Fruit fly (Drosophila melanogaster) whole organism, embryonic: ENCODE data around the gene CG9254.

Source experiments
- BEAF-32 ChIP-seq: fragments of 200-800 bp; sonication (Bioruptor generic); optimal IDR thresholded peaks from 3 replicates; lab custom pipeline; 2017; ENCODE audit warnings: missing biosample characterization, missing genetic modification characterization, mild to moderate bottlenecking, moderate library complexity, missing genetic modification reagents
- CG10543 ChIP-seq: fragments of 200-800 bp; sonication (Bioruptor generic); optimal IDR thresholded peaks from 3 replicates; lab custom pipeline; 2017; ENCODE audit warnings: missing biosample characterization, mild to moderate bottlenecking, missing genetic modification characterization, moderate library complexity
- CG11560 ChIP-seq: fragments of 200-800 bp; sonication (Bioruptor generic); IDR thresholded peaks from 3 replicates; pipeline ENCODE4 v1.3.6; 2022; ENCODE audit warnings: missing biosample characterization, missing genetic modification characterization
- CG12236 ChIP-seq: fragments of 200-800 bp; sonication (Bioruptor generic); optimal IDR thresholded peaks from 2 replicates; lab custom pipeline; 2016; ENCODE audit warnings: missing biosample characterization, missing genetic modification characterization
- CG1233 ChIP-seq: fragments of 200-800 bp; sonication (Bioruptor generic); optimal IDR thresholded peaks from 4 replicates; lab custom pipeline; 2018; ENCODE audit warnings: missing biosample characterization, mild to moderate bottlenecking, missing genetic modification characterization
- CG13287 ChIP-seq: fragments of 200-800 bp; sonication (Bioruptor generic); IDR thresholded peaks from 2 replicates; pipeline ENCODE4 v1.3.6; 2022; ENCODE audit warnings: missing biosample characterization, missing genetic modification characterization; ENCODE audit not compliant: partially characterized antibody
- CG13775 ChIP-seq: fragments of 200-800 bp; sonication (Bioruptor generic); optimal IDR thresholded peaks from 3 replicates; lab custom pipeline; 2017; ENCODE audit warnings: missing biosample characterization, mild to moderate bottlenecking, missing genetic modification characterization
- CG1529 ChIP-seq: fragments of 200-800 bp; sonication (Bioruptor generic); optimal IDR thresholded peaks from 3 replicates; lab custom pipeline; 2018; ENCODE audit warnings: missing biosample characterization, missing genetic modification characterization
- CG15479 ChIP-seq: fragments of 200-800 bp; sonication (Bioruptor generic); optimal IDR thresholded peaks from 3 replicates; lab custom pipeline; 2019; ENCODE audit warnings: missing biosample characterization, mild to moderate bottlenecking, missing genetic modification characterization, moderate library complexity
- CG17568 ChIP-seq: fragments of 200-800 bp; sonication (Bioruptor generic); optimal IDR thresholded peaks from 2 replicates; lab custom pipeline; 2018; ENCODE audit warnings: missing biosample characterization, mild to moderate bottlenecking, missing genetic modification characterization, moderate library complexity
- CG17912 ChIP-seq: fragments of 200-800 bp; sonication (Bioruptor generic); optimal IDR thresholded peaks from 2 replicates; lab custom pipeline; 2018; ENCODE audit warnings: missing biosample characterization, mild to moderate bottlenecking, missing genetic modification characterization
- CG2120 ChIP-seq: fragments of 200-800 bp; sonication (Bioruptor generic); optimal IDR thresholded peaks from 3 replicates; lab custom pipeline; 2016; ENCODE audit warnings: missing biosample characterization, missing genetic modification characterization
- CG31224 ChIP-seq: fragments of 200-800 bp; sonication (Bioruptor generic); IDR thresholded peaks from 2 replicates; pipeline ENCODE4 v1.3.6; 2022; ENCODE audit warnings: missing biosample characterization, missing genetic modification characterization
- CG4424 ChIP-seq: fragments of 200-800 bp; sonication (Bioruptor generic); optimal IDR thresholded peaks from 3 replicates; lab custom pipeline; 2016; ENCODE audit warnings: missing biosample characterization, missing genetic modification characterization
- CG4707 ChIP-seq: fragments of 200-800 bp; sonication (Bioruptor generic); optimal IDR thresholded peaks from 2 replicates; lab custom pipeline; 2018; ENCODE audit warnings: missing biosample characterization, mild to moderate bottlenecking, missing genetic modification characterization, moderate library complexity
- CG4730 ChIP-seq: fragments of 200-800 bp; sonication (Bioruptor generic); IDR thresholded peaks from 2 replicates; pipeline ENCODE4 v1.3.6; 2022; ENCODE audit warnings: missing biosample characterization, missing genetic modification characterization
- CG6654 ChIP-seq: fragments of 200-800 bp; sonication (Bioruptor generic); optimal IDR thresholded peaks from 2 replicates; lab custom pipeline; 2017; ENCODE audit warnings: missing biosample characterization, mild to moderate bottlenecking, missing genetic modification characterization
- CG6854 ChIP-seq: fragments of 200-800 bp; sonication (Bioruptor generic); optimal IDR thresholded peaks from 3 replicates; lab custom pipeline; 2017; ENCODE audit warnings: missing biosample characterization, mild to moderate bottlenecking, missing genetic modification characterization
- CG7745 ChIP-seq: fragments of 200-800 bp; sonication (Bioruptor generic); optimal IDR thresholded peaks from 2 replicates; lab custom pipeline; 2018; ENCODE audit warnings: missing biosample characterization, mild to moderate bottlenecking, missing genetic modification characterization, moderate library complexity
- CG9817 ChIP-seq: fragments of 200-800 bp; sonication (Bioruptor generic); optimal IDR thresholded peaks from 2 replicates; lab custom pipeline; 2018; ENCODE audit warnings: missing biosample characterization, mild to moderate bottlenecking, missing genetic modification characterization, moderate library complexity
- Deaf1 ChIP-seq: fragments of 200-800 bp; optimal IDR thresholded peaks from 3 replicates; lab custom pipeline; 2019; ENCODE audit warnings: missing biosample characterization, mild to moderate bottlenecking, missing genetic modification characterization, moderate library complexity
- E2f1 ChIP-seq: fragments of 200-800 bp; sonication (Bioruptor generic); IDR thresholded peaks from 2 replicates; pipeline ENCODE4 v1.3.6; 2022; ENCODE audit warnings: missing biosample characterization, missing genetic modification characterization
- Hsf ChIP-seq: fragments of 200-800 bp; sonication (Bioruptor generic); optimal IDR thresholded peaks from 3 replicates; lab custom pipeline; 2016; ENCODE audit warnings: missing biosample characterization, missing genetic modification characterization
- Lim3 ChIP-seq: fragments of 200-800 bp; sonication (Bioruptor generic); IDR thresholded peaks from 2 replicates; pipeline ENCODE4 v1.3.6; 2022; ENCODE audit warnings: missing biosample characterization, missing genetic modification characterization
- Mes4 ChIP-seq: fragments of 200-800 bp; sonication (Bioruptor generic); optimal IDR thresholded peaks from 2 replicates; lab custom pipeline; 2016; ENCODE audit warnings: missing biosample characterization, missing genetic modification characterization
- NC2α ChIP-seq: fragments of 200-800 bp; sonication (Bioruptor generic); optimal IDR thresholded peaks from 2 replicates; lab custom pipeline; 2016; ENCODE audit warnings: missing biosample characterization, missing genetic modification characterization
- Nf-YB ChIP-seq: fragments of 200-800 bp; sonication (Bioruptor generic); optimal IDR thresholded peaks from 3 replicates; lab custom pipeline; 2019; ENCODE audit warnings: missing biosample characterization, mild to moderate bottlenecking, missing genetic modification characterization, moderate library complexity
- Ptx1 ChIP-seq: fragments of 200-800 bp; sonication (Bioruptor generic); IDR thresholded peaks from 2 replicates; pipeline ENCODE4 v1.3.6; 2022; ENCODE audit warnings: missing biosample characterization, missing genetic modification characterization
- Rfx ChIP-seq: fragments of 200-800 bp; sonication (Bioruptor generic); IDR thresholded peaks from 2 replicates; pipeline ENCODE4 v1.3.6; 2022; ENCODE audit warnings: missing biosample characterization, missing genetic modification characterization
- Six4 ChIP-seq: fragments of 200-800 bp; sonication (Bioruptor generic); optimal IDR thresholded peaks from 2 replicates; lab custom pipeline; 2016; ENCODE audit warnings: missing biosample characterization, missing genetic modification characterization
- Sry-β ChIP-seq: fragments of 200-800 bp; sonication (Bioruptor generic); optimal IDR thresholded peaks from 2 replicates; lab custom pipeline; 2018; ENCODE audit warnings: missing biosample characterization, mild to moderate bottlenecking, missing genetic modification characterization, moderate library complexity
- amos ChIP-seq: fragments of 200-800 bp; sonication (Bioruptor generic); IDR thresholded peaks from 2 replicates; pipeline ENCODE4 v1.3.6; 2022; ENCODE audit warnings: missing biosample characterization, missing genetic modification characterization; ENCODE audit not compliant: partially characterized antibody
- chinmo ChIP-seq: fragments of 200-800 bp; sonication (Bioruptor generic); IDR thresholded peaks from 4 replicates; pipeline ENCODE4 v1.3.6; 2022; ENCODE audit warnings: missing biosample characterization, missing genetic modification characterization; ENCODE audit not compliant: partially characterized antibody
- dm ChIP-seq: fragments of 200-800 bp; sonication (Bioruptor generic); optimal IDR thresholded peaks from 3 replicates; lab custom pipeline; 2016; ENCODE audit warnings: missing biosample characterization, missing genetic modification characterization
- emc ChIP-seq: fragments of 200-800 bp; sonication (Bioruptor generic); optimal IDR thresholded peaks from 2 replicates; lab custom pipeline; 2016; ENCODE audit warnings: missing biosample characterization, missing genetic modification characterization
- gfzf ChIP-seq: fragments of 200-800 bp; sonication (Bioruptor generic); optimal IDR thresholded peaks from 2 replicates; lab custom pipeline; 2016; ENCODE audit warnings: missing biosample characterization, mild to moderate bottlenecking, missing genetic modification characterization, moderate library complexity
- hbn ChIP-seq: fragments of 200-800 bp; sonication (Bioruptor generic); IDR thresholded peaks from 2 replicates; pipeline ENCODE4 v1.3.6; 2022; ENCODE audit warnings: missing biosample characterization, missing genetic modification characterization; ENCODE audit not compliant: partially characterized antibody
- maf-S ChIP-seq: fragments of 200-800 bp; sonication (Bioruptor generic); optimal IDR thresholded peaks from 2 replicates; lab custom pipeline; 2016; ENCODE audit warnings: missing biosample characterization, missing genetic modification characterization
- nmo ChIP-seq: fragments of 200-800 bp; sonication (Bioruptor generic); optimal IDR thresholded peaks from 2 replicates; lab custom pipeline; 2018; ENCODE audit warnings: missing biosample characterization, mild to moderate bottlenecking, missing genetic modification characterization, moderate library complexity
- onecut ChIP-seq: fragments of 200-800 bp; sonication (Bioruptor generic); IDR thresholded peaks from 2 replicates; pipeline ENCODE4 v1.3.6; 2022; ENCODE audit warnings: missing biosample characterization, missing genetic modification characterization
- p53 ChIP-seq: fragments of 200-800 bp; sonication (Bioruptor generic); optimal IDR thresholded peaks from 2 replicates; lab custom pipeline; 2016; ENCODE audit warnings: missing biosample characterization, missing genetic modification characterization
- pzg ChIP-seq: fragments of 200-800 bp; sonication (Bioruptor generic); optimal IDR thresholded peaks from 3 replicates; lab custom pipeline; 2018; ENCODE audit warnings: missing biosample characterization, mild to moderate bottlenecking, missing genetic modification characterization, moderate library complexity
- sqz ChIP-seq: fragments of 200-800 bp; sonication (Bioruptor generic); optimal IDR thresholded peaks from 3 replicates; lab custom pipeline; 2018; ENCODE audit warnings: missing biosample characterization, mild to moderate bottlenecking, missing genetic modification characterization
- ssp ChIP-seq: fragments of 200-800 bp; sonication (Bioruptor generic); IDR thresholded peaks from 2 replicates; pipeline ENCODE4 v1.3.6; 2022; ENCODE audit warnings: missing biosample characterization, missing genetic modification characterization
- tin ChIP-seq: fragments of 200-800 bp; sonication (Bioruptor generic); optimal IDR thresholded peaks from 3 replicates; lab custom pipeline; 2016; ENCODE audit warnings: missing biosample characterization, missing genetic modification characterization
- tll ChIP-seq, 2 experiments: fragments of 200-800 bp in 1 of 2; fragments of >200 bp in 1 of 2; sonication (Bioruptor generic) in 1 of 2; optimal IDR thresholded peaks; 2 replicates each; lab custom pipeline; 2017 to 2019; ENCODE audit warnings: missing biosample characterization in 2 of 2, missing genetic modification characterization in 2 of 2, mild to moderate bottlenecking in 1 of 2, moderate library complexity in 1 of 2
- tup ChIP-seq: fragments of 200-800 bp; sonication (Bioruptor generic); optimal IDR thresholded peaks from 2 replicates; lab custom pipeline; 2016; ENCODE audit warnings: missing biosample characterization, mild to moderate bottlenecking, missing genetic modification characterization, moderate library complexity

CG9254 gene

DNA sequence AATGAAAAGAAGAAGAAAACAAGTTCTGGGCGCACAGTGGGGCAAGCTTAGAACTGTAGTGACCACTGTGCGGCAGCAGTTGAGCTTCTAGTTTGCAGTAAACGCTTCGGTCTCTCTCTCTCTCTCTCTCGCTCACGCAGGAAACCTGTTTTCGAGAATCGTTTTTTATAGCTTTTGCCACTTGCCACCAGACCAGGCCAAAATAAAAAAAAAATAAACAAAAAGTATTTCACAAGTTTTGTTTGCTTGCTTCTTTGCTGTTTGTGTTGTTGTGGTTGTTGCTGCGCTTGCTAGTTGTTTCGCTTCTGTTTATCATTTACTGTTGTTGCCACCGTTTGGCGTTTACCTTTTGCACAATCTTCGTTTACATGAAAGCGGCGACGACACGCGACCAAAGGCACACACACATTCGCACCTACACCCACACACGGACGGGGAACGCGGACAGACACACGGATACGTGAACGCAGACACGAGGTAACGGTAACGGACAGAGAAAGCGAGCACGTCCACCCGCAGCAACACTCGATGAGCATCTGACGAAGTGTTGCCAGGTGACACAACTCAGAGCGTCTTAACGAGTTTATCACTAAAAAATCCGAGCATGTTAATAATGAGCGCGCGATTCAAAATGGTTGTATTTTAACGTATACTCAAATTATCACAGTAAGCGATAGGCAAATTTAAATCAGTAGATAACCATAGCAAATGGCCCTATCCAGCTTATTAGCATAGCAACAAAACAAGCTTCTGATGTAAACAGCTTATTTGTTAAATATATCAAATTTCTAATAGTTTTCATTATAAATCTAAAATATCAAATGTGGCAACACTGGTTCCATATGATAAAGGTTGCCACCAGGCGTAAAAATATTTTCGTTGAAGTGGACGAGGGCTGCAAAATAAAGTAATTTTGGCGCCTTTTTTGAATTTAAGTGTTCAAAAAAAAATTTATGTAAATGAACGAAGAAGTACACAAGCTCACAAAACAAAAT is 47.9 kb downstream of the CG9254 start, which contains the start of gene B4 (continued):
- TF ChIP-seq ssp (GFP tag; lab: Robert Waterston, UW) = 0 out of 2 replicates have a peak, but pooled peaks have one; percentile 5
- TF ChIP-seq CG6654 (GFP tag; lab: Kevin White, UChicago) = no peak
- no peak for TF ChIP-seq CG9817
- TF ChIP-seq CG2120 (GFP tag; lab: Kevin White, UChicago) = peak; percentile 3
- peak; percentile 81; the same call in 2 of the 4 replicates for TF ChIP-seq chinmo (GFP tag; lab: Robert Waterston, UW)
- no peak for TF ChIP-seq CG13775 (GFP tag; lab: Kevin White, UChicago)
- TF ChIP-seq onecut (GFP tag; lab: Robert Waterston, UW) = peak; percentile 37
- peak; percentile 66 for TF ChIP-seq CG13287 (GFP tag; lab: Robert Waterston, UW)
- no peak for TF ChIP-seq NC2α (GFP tag; lab: Kevin White, UChicago)
- TF ChIP-seq CG7745 (tag; lab: Kevin White, UChicago) = no peak
- peak; percentile 85 for TF ChIP-seq CG10543
- TF ChIP-seq hbn (GFP tag; lab: Robert Waterston, UW) = no peak
- peak; percentile 74 for TF ChIP-seq gfzf (GFP tag; lab: Kevin White, UChicago)
- peak; percentile 38; the same call in 1 of the 2 replicates for TF ChIP-seq E2f1 (GFP tag; lab: Robert Waterston, UW)
- TF ChIP-seq Hsf (GFP tag; lab: Kevin White, UChicago) = no peak
- no peak for TF ChIP-seq maf-S
- TF ChIP-seq nmo = no peak
- no peak for TF ChIP-seq CG4424 (GFP tag; lab: Kevin White, UChicago)
- peak; percentile 73 for TF ChIP-seq CG4707
- TF ChIP-seq Lim3 (GFP tag; lab: Robert Waterston, UW) = no peak
- TF ChIP-seq CG1529 (GFP tag; lab: Kevin White, UChicago) = peak; percentile 14
- peak; percentile 70 for TF ChIP-seq dm (GFP tag; lab: Kevin White, UChicago)
- TF ChIP-seq CG11560 (tag; lab: Robert Waterston, UW) = no peak
- TF ChIP-seq Rfx (GFP tag; lab: Robert Waterston, UW) = peak; percentile 59; the same call in 1 of the 2 replicates
- no peak for TF ChIP-seq CG4730 (GFP tag; lab: Robert Waterston, UW)
- TF ChIP-seq CG1233 (GFP tag; lab: Kevin White, UChicago) = peak; percentile 16
- TF ChIP-seq CG31224 (GFP tag; lab: Robert Waterston, UW) = peak; percentile 46; the same call in 1 of the 2 replicates
- TF ChIP-seq CG12236 (GFP tag; lab: Kevin White, UChicago) = peak; percentile 8
- TF ChIP-seq amos (GFP tag; lab: Robert Waterston, UW) = peak; percentile 60
- TF ChIP-seq CG15479 (GFP tag; lab: Kevin White, UChicago) = peak; percentile 53
- peak; percentile 49 for TF ChIP-seq CG17912 (GFP tag; lab: Kevin White, UChicago)
- TF ChIP-seq sqz (GFP tag; lab: Kevin White, UChicago) = peak; percentile 94
- no peak for TF ChIP-seq Mes4
- peak; percentile 33 for TF ChIP-seq Deaf1 (tag; lab: Kevin White, UChicago)
- no peak for TF ChIP-seq Nf-YB (GFP tag; lab: Kevin White, UChicago)
- peak; percentile 17 for TF ChIP-seq BEAF-32 (GFP tag; lab: Kevin White, UChicago)
- TF ChIP-seq Six4 (GFP tag; lab: Kevin White, UChicago) = no peak
- TF ChIP-seq tup = peak; percentile 51
- TF ChIP-seq emc = peak; percentile 20
- TF ChIP-seq Sry-β (GFP tag; lab: Kevin White, UChicago) = peak; percentile 8
- peak; percentile 70 for TF ChIP-seq pzg (GFP tag; lab: Kevin White, UChicago)
- peak; percentile 10 for TF ChIP-seq p53 (GFP tag; lab: Kevin White, UChicago)
- no peak for TF ChIP-seq Ptx1 (GFP tag; lab: Robert Waterston, UW)
- TF ChIP-seq CG6854 = peak; percentile 56
- no peak for TF ChIP-seq tin (GFP tag; lab: Kevin White, UChicago)
- peak in 1 of 2 experiments; percentile 94 for TF ChIP-seq tll (GFP tag; optimal IDR thresholded peaks at IDR 0.05; lab: Kevin White, UChicago)
- TF ChIP-seq CG17568 (GFP tag; lab: Kevin White, UChicago) = peak; percentile 19
